Fruit fly (Drosophila melanogaster) whole organism, embryonic: ENCODE measurements around the gene CG33703.
A peak's percentile ranks its signal among the peaks of the same experiment; 100 is the strongest.

ENCODE experiments used
- ATbp ChIP-seq: fragments of 200-800 bp; sonication (Bioruptor generic); optimal IDR thresholded peaks from 2 replicates; lab custom pipeline; 2017; ENCODE audit warnings: missing biosample characterization, mild to moderate bottlenecking, missing genetic modification characterization, missing genetic modification reagents
- BEAF-32 ChIP-seq: fragments of 200-800 bp; sonication (Bioruptor generic); optimal IDR thresholded peaks from 3 replicates; lab custom pipeline; 2017; ENCODE audit warnings: missing biosample characterization, missing genetic modification characterization, mild to moderate bottlenecking, moderate library complexity, missing genetic modification reagents
- CG11247 ChIP-seq: fragments of 200-800 bp; sonication (Bioruptor generic); IDR thresholded peaks from 2 replicates; pipeline ENCODE4 v1.3.6; 2022; ENCODE audit warnings: missing biosample characterization, missing genetic modification characterization
- CG11456 ChIP-seq: fragments of 200-800 bp; sonication (Bioruptor generic); IDR thresholded peaks from 3 replicates; pipeline ENCODE4 v1.3.6; 2022; ENCODE audit warnings: missing biosample characterization, missing genetic modification characterization
- CG13123 ChIP-seq: fragments of 200-800 bp; sonication (Bioruptor generic); optimal IDR thresholded peaks from 2 replicates; lab custom pipeline; 2016; ENCODE audit warnings: missing biosample characterization, missing genetic modification characterization
- CG17385 ChIP-seq: fragments of 200-800 bp; sonication (Bioruptor generic); optimal IDR thresholded peaks from 3 replicates; lab custom pipeline; 2018; ENCODE audit warnings: missing biosample characterization, mild to moderate bottlenecking, missing genetic modification characterization
- CG17802 ChIP-seq: fragments of 200-800 bp; sonication (Bioruptor generic); optimal IDR thresholded peaks from 2 replicates; lab custom pipeline; 2018; ENCODE audit warnings: missing biosample characterization, mild to moderate bottlenecking, missing genetic modification characterization, moderate library complexity
- CG18011 ChIP-seq: fragments of 200-800 bp; sonication (Bioruptor generic); optimal IDR thresholded peaks from 2 replicates; lab custom pipeline; 2017; ENCODE audit warnings: missing biosample characterization, missing genetic modification characterization, mild to moderate bottlenecking, moderate library complexity, missing genotype
- CG18764 ChIP-seq: fragments of 200-800 bp; sonication (Bioruptor generic); optimal IDR thresholded peaks from 3 replicates; lab custom pipeline; 2016; ENCODE audit warnings: missing biosample characterization, missing genetic modification characterization
- CG2129 ChIP-seq: fragments of 200-800 bp; sonication (Bioruptor generic); IDR thresholded peaks from 2 replicates; pipeline ENCODE4 v1.3.6; 2022; ENCODE audit warnings: missing biosample characterization, missing genetic modification characterization; ENCODE audit not compliant: partially characterized antibody
- CG30403 ChIP-seq: fragments of 200-800 bp; sonication (Bioruptor generic); optimal IDR thresholded peaks from 3 replicates; lab custom pipeline; 2016; ENCODE audit warnings: missing biosample characterization, missing genetic modification characterization
- CG4404 ChIP-seq: fragments of 200-800 bp; sonication (Bioruptor generic); IDR thresholded peaks from 2 replicates; pipeline ENCODE4 v1.3.6; 2022; ENCODE audit warnings: missing biosample characterization, missing genetic modification characterization
- CG4707 ChIP-seq: fragments of 200-800 bp; sonication (Bioruptor generic); optimal IDR thresholded peaks from 2 replicates; lab custom pipeline; 2018; ENCODE audit warnings: missing biosample characterization, mild to moderate bottlenecking, missing genetic modification characterization, moderate library complexity
- CG5953 ChIP-seq: fragments of 200-800 bp; sonication (Bioruptor generic); IDR thresholded peaks from 2 replicates; pipeline ENCODE4 v1.3.6; 2022; ENCODE audit warnings: missing biosample characterization, missing genetic modification characterization
- CG6175 ChIP-seq: fragments of 200-800 bp; sonication (Bioruptor generic); IDR thresholded peaks from 3 replicates; pipeline ENCODE4 v1.3.6; 2022; ENCODE audit warnings: missing biosample characterization, missing genetic modification characterization
- CG8359 ChIP-seq: fragments of 200-800 bp; sonication (Bioruptor generic); optimal IDR thresholded peaks from 2 replicates; lab custom pipeline; 2017; ENCODE audit warnings: missing biosample characterization, mild to moderate bottlenecking, missing genetic modification characterization, borderline replicate concordance
- Dp ChIP-seq: fragments of 200-800 bp; sonication (Bioruptor generic); optimal IDR thresholded peaks from 2 replicates; lab custom pipeline; 2018; ENCODE audit warnings: missing biosample characterization, mild to moderate bottlenecking, missing genetic modification characterization, moderate library complexity
- Dref ChIP-seq: fragments of 200-800 bp; sonication (Bioruptor generic); IDR thresholded peaks from 2 replicates; pipeline ENCODE4 v1.3.6; 2022; ENCODE audit warnings: missing biosample characterization, missing genetic modification characterization
- Hmr ChIP-seq: fragments of 200-800 bp; sonication (Bioruptor generic); optimal IDR thresholded peaks from 3 replicates; lab custom pipeline; 2017; ENCODE audit warnings: mild to moderate bottlenecking, missing biosample characterization, missing genetic modification reagents, missing genetic modification characterization
- MESR4 ChIP-seq: fragments of 200-800 bp; sonication (Bioruptor generic); optimal IDR thresholded peaks from 2 replicates; lab custom pipeline; 2018; ENCODE audit warnings: missing biosample characterization, mild to moderate bottlenecking, missing genetic modification characterization, moderate library complexity
- MTF-1 ChIP-seq: fragments of 200-800 bp; sonication (Bioruptor generic); optimal IDR thresholded peaks from 2 replicates; lab custom pipeline; 2018; ENCODE audit warnings: missing biosample characterization, mild to moderate bottlenecking, missing genetic modification characterization, borderline replicate concordance
- Mes4 ChIP-seq: fragments of 200-800 bp; sonication (Bioruptor generic); optimal IDR thresholded peaks from 2 replicates; lab custom pipeline; 2016; ENCODE audit warnings: missing biosample characterization, missing genetic modification characterization
- Mrtf ChIP-seq: fragments of 200-800 bp; sonication (Bioruptor generic); IDR thresholded peaks from 3 replicates; pipeline ENCODE4 v1.3.6; 2022; ENCODE audit warnings: missing biosample characterization, missing genetic modification characterization
- Sox100B ChIP-seq: fragments of 200-800 bp; sonication (Bioruptor generic); optimal IDR thresholded peaks from 3 replicates; lab custom pipeline; 2018; ENCODE audit warnings: missing biosample characterization, mild to moderate bottlenecking, missing genetic modification characterization
- Sox102F ChIP-seq: fragments of 200-800 bp; sonication (Bioruptor generic); optimal IDR thresholded peaks from 2 replicates; lab custom pipeline; 2018; ENCODE audit warnings: missing biosample characterization, mild to moderate bottlenecking, missing genetic modification characterization, moderate library complexity
- Tbp ChIP-seq: fragments of >200 bp; optimal IDR thresholded peaks from 2 replicates; lab custom pipeline; 2018; ENCODE audit warnings: missing biosample characterization, missing genetic modification characterization
- abd-A ChIP-seq: fragments of 200-800 bp; sonication (Bioruptor generic); optimal IDR thresholded peaks from 3 replicates; lab custom pipeline; 2019; ENCODE audit warnings: missing biosample characterization, mild to moderate bottlenecking, missing genetic modification characterization, moderate library complexity
- az2 ChIP-seq: fragments of 200-800 bp; sonication (Bioruptor generic); optimal IDR thresholded peaks from 3 replicates; lab custom pipeline; 2016; ENCODE audit warnings: missing biosample characterization, missing genetic modification characterization
- corto ChIP-seq: fragments of 200-800 bp; sonication (Bioruptor generic); optimal IDR thresholded peaks from 2 replicates; lab custom pipeline; 2016; ENCODE audit warnings: missing biosample characterization, mild to moderate bottlenecking, missing genetic modification characterization, moderate library complexity
- dysf ChIP-seq: fragments of 200-800 bp; sonication (Bioruptor generic); IDR thresholded peaks from 3 replicates; pipeline ENCODE4 v1.3.6; 2022; ENCODE audit warnings: missing biosample characterization, missing genetic modification characterization
- ewg ChIP-seq: fragments of 200-800 bp; sonication (Bioruptor generic); optimal IDR thresholded peaks from 3 replicates; lab custom pipeline; 2017; ENCODE audit warnings: mild to moderate bottlenecking, missing biosample characterization, missing genetic modification reagents, missing genetic modification characterization
- fru ChIP-seq: fragments of >200 bp; optimal IDR thresholded peaks from 2 replicates; lab custom pipeline; 2017
- her ChIP-seq: fragments of 200-800 bp; sonication (Bioruptor generic); optimal IDR thresholded peaks from 2 replicates; lab custom pipeline; 2016; ENCODE audit warnings: missing biosample characterization, missing genetic modification characterization
- hth ChIP-seq: fragments of >200 bp; optimal IDR thresholded peaks from 2 replicates; lab custom pipeline; 2017; ENCODE audit warnings: inconsistent platforms
- insv ChIP-seq, 2 experiments: fragments of 200-800 bp; sonication (Bioruptor generic); optimal IDR thresholded peaks; 3 replicates each; lab custom pipeline; 2016 to 2018; ENCODE audit warnings: missing biosample characterization in 2 of 2, missing genetic modification characterization in 2 of 2
- jigr1 ChIP-seq: fragments of 200-800 bp; sonication (Bioruptor generic); IDR thresholded peaks from 3 replicates; pipeline ENCODE4 v1.3.6; 2022; ENCODE audit warnings: missing biosample characterization, missing genetic modification characterization
- lmd ChIP-seq: fragments of 200-800 bp; sonication (Bioruptor generic); IDR thresholded peaks from 2 replicates; pipeline ENCODE4 v1.3.6; 2022; ENCODE audit warnings: missing biosample characterization, missing genetic modification characterization
- lov ChIP-seq, 2 experiments: fragments of 200-800 bp in 1 of 2; fragments of >200 bp in 1 of 2; sonication (Bioruptor generic) in 1 of 2; IDR thresholded peaks in 1 of 2; optimal IDR thresholded peaks in 1 of 2; 2 replicates in 1 of 2; 3 replicates in 1 of 2; pipeline versions ENCODE4 v1.3.6 to Lab custom; 2017 to 2022; ENCODE audit warnings: missing biosample characterization in 1 of 2, missing genetic modification characterization in 1 of 2
- odd ChIP-seq: fragments of 200-800 bp; sonication (Bioruptor generic); optimal IDR thresholded peaks from 2 replicates; lab custom pipeline; 2017; ENCODE audit warnings: missing biosample characterization, mild to moderate bottlenecking, missing genetic modification characterization
- org-1 ChIP-seq: fragments of 200-800 bp; sonication (Bioruptor generic); optimal IDR thresholded peaks from 2 replicates; lab custom pipeline; 2017; ENCODE audit warnings: missing biosample characterization, missing genetic modification characterization
- p53 ChIP-seq: fragments of 200-800 bp; sonication (Bioruptor generic); optimal IDR thresholded peaks from 2 replicates; lab custom pipeline; 2016; ENCODE audit warnings: missing biosample characterization, missing genetic modification characterization
- phol ChIP-seq: fragments of 200-800 bp; sonication (Bioruptor generic); optimal IDR thresholded peaks from 3 replicates; lab custom pipeline; 2018; ENCODE audit warnings: missing biosample characterization, mild to moderate bottlenecking, missing genetic modification characterization, moderate library complexity
- pnt ChIP-seq: fragments of 200-800 bp; sonication (Bioruptor generic); optimal IDR thresholded peaks from 3 replicates; lab custom pipeline; 2016; ENCODE audit warnings: missing biosample characterization, missing genetic modification characterization
- rib ChIP-seq: fragments of 200-800 bp; sonication (Bioruptor generic); IDR thresholded peaks from 2 replicates; pipeline ENCODE4 v1.3.6; 2022; ENCODE audit warnings: missing biosample characterization, missing genetic modification characterization
- ro ChIP-seq: fragments of 200-800 bp; sonication (Bioruptor generic); IDR thresholded peaks from 2 replicates; pipeline ENCODE4 v1.3.6; 2022; ENCODE audit warnings: missing biosample characterization, missing genetic modification characterization
- so ChIP-seq: fragments of 200-800 bp; sonication (Bioruptor generic); IDR thresholded peaks from 3 replicates; pipeline ENCODE4 v1.3.6; 2022; ENCODE audit warnings: missing biosample characterization, missing genetic modification characterization
- ssp ChIP-seq: fragments of 200-800 bp; sonication (Bioruptor generic); IDR thresholded peaks from 2 replicates; pipeline ENCODE4 v1.3.6; 2022; ENCODE audit warnings: missing biosample characterization, missing genetic modification characterization
- trem ChIP-seq: fragments of 200-800 bp; optimal IDR thresholded peaks from 3 replicates; lab custom pipeline; 2019; ENCODE audit warnings: missing biosample characterization, mild to moderate bottlenecking, missing genetic modification characterization, moderate library complexity
- z ChIP-seq: fragments of 200-800 bp; sonication (Bioruptor generic); IDR thresholded peaks from 3 replicates; pipeline ENCODE4 v1.3.6; 2022; ENCODE audit warnings: missing biosample characterization, missing genetic modification characterization

The CG33703 gene

DNA sequence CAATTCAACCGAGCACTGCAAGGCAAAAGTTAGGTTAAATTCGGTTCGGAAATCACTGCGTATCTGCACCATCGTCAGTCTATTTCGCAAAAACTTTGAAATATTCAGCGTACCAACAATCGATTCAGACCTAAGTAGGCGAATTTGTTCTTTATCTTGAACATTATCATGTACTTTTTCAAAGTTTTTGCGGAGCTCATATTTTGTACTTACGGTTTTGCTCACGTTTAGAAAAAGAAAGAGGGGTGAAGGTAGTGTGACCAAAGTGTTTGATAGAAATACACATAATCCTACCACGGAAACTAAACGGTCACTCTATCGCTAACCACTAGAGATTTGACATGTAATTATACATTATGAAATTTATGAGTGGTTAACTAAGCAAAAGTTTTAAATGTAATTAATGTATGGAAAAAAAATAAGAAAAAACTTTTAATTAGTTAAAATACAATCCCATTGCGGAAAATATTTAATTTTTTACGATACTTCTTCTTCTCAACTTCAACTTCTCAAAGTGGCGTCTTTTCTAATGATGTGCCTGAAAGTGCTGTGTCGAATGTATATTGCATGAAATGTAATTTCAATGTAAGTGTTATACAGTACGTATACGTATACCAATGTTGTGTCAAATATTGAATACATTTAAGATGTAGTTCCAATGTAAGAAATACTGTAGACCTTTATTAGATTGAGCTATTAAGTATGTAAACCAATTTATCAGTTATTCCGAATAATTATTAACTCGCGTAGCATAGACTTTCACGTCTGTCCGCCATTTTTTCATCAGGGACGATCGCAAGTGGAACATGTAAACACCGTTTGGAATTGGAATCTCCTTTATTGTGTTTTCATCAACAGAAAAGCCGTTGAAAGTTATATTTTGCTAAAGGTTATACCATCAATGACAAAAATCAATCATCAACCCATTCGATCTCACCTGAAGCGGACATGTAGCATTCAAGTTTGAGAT is 888 bp downstream of the CG33703 start, which contains the start of gene RpS9 (continued):
- TF ChIP-seq Sox100B (GFP tag; lab: Kevin White, UChicago) = no peak
- TF ChIP-seq CG17385 (GFP tag; lab: Kevin White, UChicago) = peak; percentile 36
- TF ChIP-seq MTF-1 (GFP tag; lab: Kevin White, UChicago) = no peak
- no peak for TF ChIP-seq CG6175 (GFP tag; lab: Robert Waterston, UW)
- no peak for TF ChIP-seq her (GFP tag; lab: Kevin White, UChicago)
- TF ChIP-seq BEAF-32 (GFP tag; lab: Kevin White, UChicago) = peak; percentile 26
- TF ChIP-seq pnt (GFP tag; lab: Kevin White, UChicago) = no peak
- TF ChIP-seq CG4404 = no peak
- no peak for TF ChIP-seq jigr1
- peak; percentile 69 for TF ChIP-seq phol
- TF ChIP-seq lov (optimal IDR thresholded peaks at IDR 0.05; lab: Kevin White, UChicago) = no peak
- no peak for TF ChIP-seq lov (GFP tag; IDR thresholded peaks at IDR 0.05; lab: Robert Waterston, UW)
- TF ChIP-seq CG8359 (GFP tag; lab: Kevin White, UChicago) = no peak
- no peak for TF ChIP-seq Dref (GFP tag; lab: Robert Waterston, UW)
- no peak for TF ChIP-seq corto (GFP tag; lab: Kevin White, UChicago)
- TF ChIP-seq lmd = no peak
- no peak for TF ChIP-seq fru (lab: Kevin White, UChicago)
- no peak for TF ChIP-seq CG5953 (GFP tag; lab: Robert Waterston, UW)
- TF ChIP-seq Dp (GFP tag; lab: Kevin White, UChicago) = peak; percentile 8
- TF ChIP-seq CG30403 (GFP tag; lab: Kevin White, UChicago) = no peak
- TF ChIP-seq CG18764 (GFP tag; lab: Kevin White, UChicago) = no peak
- 0 out of 3 replicates have a peak, but pooled peaks have one; percentile 44 for TF ChIP-seq so
- peak in 1 of 2 experiments; percentile 38 for TF ChIP-seq insv (GFP tag; optimal IDR thresholded peaks at IDR 0.05; lab: Kevin White, UChicago)
- TF ChIP-seq trem (tag; lab: Kevin White, UChicago) = peak; percentile 48
- TF ChIP-seq Mes4 (GFP tag; lab: Kevin White, UChicago) = peak; percentile 68
- TF ChIP-seq CG2129 (GFP tag; lab: Robert Waterston, UW) = no peak
- TF ChIP-seq ro = no peak
- no peak for TF ChIP-seq z
- no peak for TF ChIP-seq CG11247 (GFP tag; lab: Robert Waterston, UW)
- peak; percentile 38 for TF ChIP-seq abd-A
- no peak for TF ChIP-seq CG13123 (GFP tag; lab: Kevin White, UChicago)
- TF ChIP-seq CG11456 = no peak
- TF ChIP-seq p53 (GFP tag; lab: Kevin White, UChicago) = no peak
- TF ChIP-seq Tbp (GFP tag; lab: Kevin White, UChicago) = no peak
- TF ChIP-seq CG4707 (GFP tag; lab: Kevin White, UChicago) = peak; percentile 9
- TF ChIP-seq MESR4 (GFP tag; lab: Kevin White, UChicago) = peak; percentile 98
- no peak for TF ChIP-seq az2 (GFP tag; lab: Kevin White, UChicago)
- peak; percentile 46 for TF ChIP-seq Hmr (GFP tag; lab: Kevin White, UChicago)
- no peak for TF ChIP-seq Mrtf (GFP tag; lab: Robert Waterston, UW)
- no peak for TF ChIP-seq ssp (GFP tag; lab: Robert Waterston, UW)
- TF ChIP-seq ATbp = peak; percentile 10
- no peak for TF ChIP-seq Sox102F (GFP tag; lab: Kevin White, UChicago)
- no peak for TF ChIP-seq hth (lab: Kevin White, UChicago)
- TF ChIP-seq ewg (GFP tag; lab: Kevin White, UChicago) = no peak
- no peak; the same call in 2 of the 3 replicates for TF ChIP-seq dysf (GFP tag; lab: Robert Waterston, UW)
- no peak for TF ChIP-seq CG18011 (GFP tag; lab: Kevin White, UChicago)
- peak; percentile 48 for TF ChIP-seq odd
- no peak for TF ChIP-seq org-1
- TF ChIP-seq CG17802 (tag; lab: Kevin White, UChicago) = no peak
- no peak for TF ChIP-seq rib (GFP tag; lab: Robert Waterston, UW)
